Worm (Caenorhabditis elegans): ENCODE measurements around the gene srx-10.

DNA sequence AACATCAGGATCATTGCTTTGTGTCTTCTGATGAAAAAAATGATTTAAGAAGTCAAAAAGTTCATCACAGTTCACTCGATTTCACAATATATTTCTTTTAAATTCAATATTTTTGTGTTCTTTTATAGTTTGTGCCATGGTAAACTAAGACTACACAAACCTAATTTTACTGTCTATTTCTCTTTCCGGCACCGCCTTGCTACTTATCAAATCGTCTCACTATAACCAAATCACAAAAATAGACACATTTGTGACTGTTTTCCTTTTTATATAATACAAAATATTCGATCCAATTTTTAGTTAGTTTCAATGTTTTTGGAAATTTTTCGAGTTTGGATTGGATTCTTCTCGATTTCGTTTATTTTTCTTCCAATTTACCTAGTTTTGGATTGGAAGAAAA, 7.8 kb upstream of the srx-10 start, which contains the start of gene swt-6:
- no peak for TF ChIP-seq cog-1 (tag; optimal IDR thresholded peaks at IDR 0.05)
- no peak for TF ChIP-seq ztf-29 (GFP tag; IDR thresholded peaks at IDR 0.05)
- no peak for TF ChIP-seq klf-2 (GFP tag; conservative IDR thresholded peaks at IDR 0.05)
- no peak for TF ChIP-seq flt-1 (GFP tag; IDR thresholded peaks at IDR 0.05)
- TF ChIP-seq ztf-23 (GFP tag; IDR thresholded peaks at IDR 0.05), result no peak
- TF ChIP-seq ref-1 (GFP tag; conservative IDR thresholded peaks at IDR 0.05), result no peak
- TF ChIP-seq med-1 (GFP tag; optimal IDR thresholded peaks at IDR 0.05; ENCODE audit: insufficient read depth), result no peak
- TF ChIP-seq tab-1 (GFP tag; IDR thresholded peaks at IDR 0.05), result no peak
- TF ChIP-seq T22C8.4 (GFP tag; IDR thresholded peaks at IDR 0.05), result no peak

Measured in whole organism, midembryonic.